Worm (Caenorhabditis elegans): ENCODE results near the gene gmeb-3.

Gene gmeb-3

DNA sequence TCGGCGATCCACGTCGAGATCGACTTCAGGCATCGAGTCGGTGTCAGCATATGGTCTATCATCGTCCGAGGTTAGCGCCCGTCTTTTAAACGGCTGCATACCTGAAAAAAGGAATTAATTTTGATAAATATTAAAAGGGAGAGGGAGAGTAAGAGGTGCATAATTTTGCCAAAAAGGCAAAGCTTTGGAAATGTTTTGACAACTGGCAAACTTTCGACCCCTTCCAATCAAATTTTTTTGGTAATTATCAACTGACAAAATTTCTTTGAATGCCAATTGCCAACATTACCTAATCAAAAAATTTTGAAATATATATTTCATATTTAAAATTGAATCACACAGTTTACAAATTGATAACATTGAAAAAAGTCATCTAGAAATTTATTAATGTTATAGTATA lies 51.3 kb downstream of the gmeb-3 start, which contains the start of gene dpy-27:
dpy-27 (minus strand) TSS at position 101 of the 400 bp plus-strand sequence.
- TF ChIP-seq dmd-4 (tag; optimal IDR thresholded peaks at IDR 0.05) (no peak), nhr-12 (tag; optimal IDR thresholded peaks at IDR 0.05) (no peak), ztf-1 (GFP tag; conservative IDR thresholded peaks at IDR 0.05) (no peak), lin-13 (GFP tag; optimal IDR thresholded peaks at IDR 0.05) (no peak), ztf-4 (tag; optimal IDR thresholded peaks at IDR 0.05) (no peak), lin-11 (tag; optimal IDR thresholded peaks at IDR 0.05) (no peak), skn-1 (tag; optimal IDR thresholded peaks at IDR 0.05) (no peak), egl-27 (tag; optimal IDR thresholded peaks at IDR 0.05) (no peak), nhr-23 (tag; optimal IDR thresholded peaks at IDR 0.05) (no peak), elt-3 (tag; optimal IDR thresholded peaks at IDR 0.05) (no peak), ama-1 (optimal IDR thresholded peaks at IDR 0.05) (no peak), gmeb-1 (tag; optimal IDR thresholded peaks at IDR 0.05) (no peak), lsy-2 (tag; optimal IDR thresholded peaks at IDR 0.05) (no peak), nhr-237 (tag; optimal IDR thresholded peaks at IDR 0.05) (no peak), alr-1 (tag; optimal IDR thresholded peaks at IDR 0.05) (no peak), ceh-82 (tag; optimal IDR thresholded peaks at IDR 0.05) (no peak)

All from whole organism, L2 larva.